Worm (Caenorhabditis elegans): ENCODE results near the gene F40G9.9.

- TF ChIP-seq ceh-27 (GFP tag; optimal IDR thresholded peaks at IDR 0.05) (no peak), ets-4 (GFP tag; optimal IDR thresholded peaks at IDR 0.05) (no peak), ceh-79 (tag; optimal IDR thresholded peaks at IDR 0.05) (no peak), F39B2.1 (GFP tag; IDR thresholded peaks at IDR 0.05) (no peak), cebp-1 (GFP tag; IDR thresholded peaks at IDR 0.05) (no peak), cebp-1 (tag; optimal IDR thresholded peaks at IDR 0.05) (no peak), F49E8.2 (tag; optimal IDR thresholded peaks at IDR 0.05; ENCODE audit: insufficient read depth) (no peak), lsy-27 (tag; optimal IDR thresholded peaks at IDR 0.05; ENCODE audit: borderline replicate concordance, insufficient read depth) (no peak), dpl-1 (GFP tag; optimal IDR thresholded peaks at IDR 0.05) (no peak), pha-4 (tag; optimal IDR thresholded peaks at IDR 0.05) (no peak), snpc-4 (GFP tag; optimal IDR thresholded peaks at IDR 0.05) (no peak), snpc-4 (tag; optimal IDR thresholded peaks at IDR 0.05) (no peak), F57C9.4 (tag; optimal IDR thresholded peaks at IDR 0.05) (no peak), nhr-90 (tag; optimal IDR thresholded peaks at IDR 0.05) (no peak), F33H1.4 (GFP tag; IDR thresholded peaks at IDR 0.05) (no peak), B0035.1 (tag; optimal IDR thresholded peaks at IDR 0.05) (no peak)
These were observed 7.6 kb upstream of the F40G9.9 start, which contains the start of gene F40G9.6 for ce11 chrIII:179123-179592.
